Worm (Caenorhabditis elegans) whole organism, midembryonic: ENCODE data around the gene W05B10.4.

ENCODE experiments used
- ztf-23 ChIP-seq: fragments of 200-800 bp; sonication (Bioruptor generic); IDR thresholded peaks from 2 replicates; pipeline ENCODE4 v1.3.6; 2022; ENCODE audit warnings: missing genetic modification reagents, missing genetic modification characterization, missing compliant biosample characterization
- ztf-29 ChIP-seq: fragments of 200-800 bp; sonication (Bioruptor generic); IDR thresholded peaks from 2 replicates; pipeline ENCODE4 v1.3.6; 2022; ENCODE audit warnings: missing genetic modification reagents, missing genetic modification characterization, missing compliant biosample characterization

DNA sequence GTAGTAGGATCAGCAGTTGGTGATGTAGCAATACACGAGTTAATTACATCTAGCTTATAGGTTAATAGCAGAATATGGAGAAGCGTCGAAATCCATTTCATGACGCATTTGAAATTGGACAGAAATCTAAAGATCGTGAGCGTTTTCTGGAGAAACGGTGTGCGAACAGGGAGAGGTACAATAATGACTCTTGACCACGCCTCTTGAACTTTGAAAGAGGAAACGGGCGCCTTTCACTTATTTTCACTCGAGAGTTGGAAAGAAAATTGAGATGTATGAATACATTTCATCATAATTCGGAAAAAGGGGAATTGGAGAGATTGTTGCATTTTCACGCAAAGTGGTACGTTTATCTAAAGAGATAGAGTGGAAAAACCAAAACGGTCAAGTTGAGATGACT, 38.3 kb upstream of the W05B10.4 start, which contains the start of gene F56H9.6:
- TF ChIP-seq ztf-29, result no peak
- TF ChIP-seq ztf-23 (GFP tag; lab: Robert Waterston, UW), result no peak
